Worm (Caenorhabditis elegans) whole organism, young adult: ENCODE data around the gene cyp-35A4.

Experiments used
- B0336.3 ChIP-seq: fragments of 200-800 bp; sonication (Bioruptor generic); IDR thresholded peaks from 2 replicates; pipeline ENCODE4 v1.3.6; 2022; ENCODE audit warnings: missing genetic modification characterization, missing compliant biosample characterization
- Y56A3A.18 ChIP-seq: fragments of 200-800 bp; sonication (Bioruptor generic); IDR thresholded peaks from 2 replicates; pipeline ENCODE4 v1.3.6; 2022; ENCODE audit warnings: missing genetic modification reagents, missing genetic modification characterization, missing compliant biosample characterization
- Y95B8A.8 ChIP-seq: fragments of 200-800 bp; sonication (Bioruptor generic); IDR thresholded peaks from 2 replicates; pipeline ENCODE4 v1.3.6; 2022; ENCODE audit warnings: missing genetic modification reagents, missing genetic modification characterization, missing compliant biosample characterization
- aptf-3 ChIP-seq: fragments of 200-800 bp; sonication (Bioruptor generic); IDR thresholded peaks from 2 replicates; pipeline ENCODE4 v1.3.6; 2022; ENCODE audit warnings: missing genetic modification characterization, missing compliant biosample characterization
- athp-1 ChIP-seq: sonication (generic microtip); optimal IDR thresholded peaks from 2 replicates; lab custom pipeline; 2017; ENCODE audit warnings: mild to moderate bottlenecking, missing genetic modification characterization, missing compliant biosample characterization
- ceh-79 ChIP-seq: sonication (generic microtip); optimal IDR thresholded peaks from 2 replicates; lab custom pipeline; 2017; ENCODE audit warnings: mild to moderate bottlenecking, missing genetic modification characterization, missing compliant biosample characterization
- hmg-1.2 ChIP-seq: fragments of 200-800 bp; sonication (Bioruptor generic); IDR thresholded peaks from 2 replicates; pipeline ENCODE4 v1.3.6; 2022; ENCODE audit warnings: missing genetic modification reagents, missing genetic modification characterization, missing compliant biosample characterization
- sptf-2 ChIP-seq: fragments of 200-800 bp; sonication (Bioruptor generic); optimal IDR thresholded peaks from 2 replicates; lab custom pipeline; 2018; ENCODE audit warnings: mild to moderate bottlenecking, missing genetic modification characterization, missing compliant biosample characterization

ce11 chrV:4007927-4008326 is 23.5 kb upstream of the cyp-35A4 start, which contains the start of gene srh-7:
- no peak for TF ChIP-seq B0336.3
- TF ChIP-seq Y95B8A.8 (GFP tag; lab: Robert Waterston, UW): no peak
- no peak for TF ChIP-seq ceh-79 (tag; lab: Kevin White, UChicago)
- TF ChIP-seq sptf-2 (GFP tag; lab: Kevin White, UChicago): no peak
- no peak for TF ChIP-seq hmg-1.2
- no peak for TF ChIP-seq Y56A3A.18 (GFP tag; lab: Robert Waterston, UW)
- no peak for TF ChIP-seq aptf-3
- TF ChIP-seq athp-1: no peak
